Worm (Caenorhabditis elegans) whole organism, L2 larva: ENCODE results near the gene acp-7.

Experiments
- elt-1 ChIP-seq: fragments of 150-350 bp; optimal IDR thresholded peaks from 2 replicates; lab custom pipeline; 2014; ENCODE audit warnings: missing biosample characterization, missing genetic modification characterization
- fos-1 ChIP-seq: fragments of 150-350 bp; optimal IDR thresholded peaks from 2 replicates; lab custom pipeline; 2014; ENCODE audit warnings: missing biosample characterization, missing genetic modification characterization
- lin-39 ChIP-seq: fragments of 150-350 bp; optimal IDR thresholded peaks from 2 replicates; lab custom pipeline; 2014; ENCODE audit warnings: missing biosample characterization, missing genetic modification reagents, missing genetic modification characterization
- mdl-1 ChIP-seq, 2 experiments: fragments of 150-350 bp in 1 of 2; sonication (generic microtip) in 1 of 2; optimal IDR thresholded peaks; 2 replicates each; lab custom pipeline; 2017; ENCODE audit warnings: missing biosample characterization in 2 of 2, missing genetic modification characterization in 2 of 2
- nhr-77 ChIP-seq: fragments of 150-350 bp; optimal IDR thresholded peaks from 2 replicates; lab custom pipeline; 2014; ENCODE audit warnings: missing biosample characterization, missing genetic modification characterization
- snpc-4 ChIP-seq: fragments of 150-350 bp; optimal IDR thresholded peaks from 2 replicates; lab custom pipeline; 2014; ENCODE audit warnings: missing biosample characterization, missing genetic modification characterization

- TF ChIP-seq lin-39 (tag; lab: Kevin White, UChicago) (no peak), mdl-1 (tag; optimal IDR thresholded peaks at IDR 0.05; lab: Kevin White, UChicago) (no peak), nhr-77 (tag; lab: Kevin White, UChicago) (no peak), snpc-4 (tag; lab: Kevin White, UChicago) (no peak), fos-1 (no peak), elt-1 (no peak)
These were observed 18.0 kb downstream of the acp-7 start, which contains the start of gene nlp-71 for ce11 chrIV:6413482-6413881.
